Worm (Caenorhabditis elegans) whole organism, L3 larva: ENCODE results near the gene F53C3.4.
A peak's percentile ranks its signal among the peaks of the same experiment; 100 is the strongest.

Experiments
- R02D3.7 ChIP-seq: fragments of 150-350 bp; optimal IDR thresholded peaks from 2 replicates; lab custom pipeline; 2014; ENCODE audit warnings: missing biosample characterization, missing genetic modification characterization
- ZK546.5 ChIP-seq: sonication (generic microtip); optimal IDR thresholded peaks from 2 replicates; lab custom pipeline; 2017; ENCODE audit warnings: missing biosample characterization, missing genetic modification characterization
- aly-2 ChIP-seq: fragments of 150-350 bp; optimal IDR thresholded peaks from 2 replicates; lab custom pipeline; 2014; ENCODE audit warnings: missing biosample characterization, missing genetic modification characterization
- ama-1 ChIP-seq: fragments of 150-350 bp; optimal IDR thresholded peaks from 2 replicates; lab custom pipeline; 2018
- ceh-16 ChIP-seq: sonication (generic microtip); optimal IDR thresholded peaks from 2 replicates; lab custom pipeline; 2017; ENCODE audit warnings: missing biosample characterization, missing genetic modification characterization
- ceh-28 ChIP-seq: fragments of 150-350 bp; optimal IDR thresholded peaks from 2 replicates; lab custom pipeline; 2014; ENCODE audit warnings: missing biosample characterization, missing genetic modification reagents, missing genetic modification characterization
- ceh-82 ChIP-seq: fragments of 150-350 bp; optimal IDR thresholded peaks from 2 replicates; lab custom pipeline; 2014; ENCODE audit warnings: missing biosample characterization, missing genetic modification characterization
- daf-12 ChIP-seq: fragments of 150-350 bp; optimal IDR thresholded peaks from 2 replicates; lab custom pipeline; 2014; ENCODE audit warnings: missing biosample characterization, missing genetic modification reagents, missing genetic modification characterization
- egl-27 ChIP-seq: sonication (generic microtip); optimal IDR thresholded peaks from 4 replicates; lab custom pipeline; 2017; ENCODE audit warnings: missing biosample characterization, missing genetic modification reagents, missing genetic modification characterization
- egl-5 ChIP-seq: fragments of 150-350 bp; optimal IDR thresholded peaks from 2 replicates; lab custom pipeline; 2017; ENCODE audit warnings: missing biosample characterization, missing genetic modification reagents, missing genetic modification characterization, inconsistent platforms
- elt-2 ChIP-seq: sonication (generic microtip); optimal IDR thresholded peaks from 2 replicates; lab custom pipeline; 2016; ENCODE audit warnings: missing genetic modification reagents, mild to moderate bottlenecking, missing genetic modification characterization, missing compliant biosample characterization
- elt-3 ChIP-seq, 3 experiments: fragments of 150-350 bp in 1 of 3; sonication (generic microtip) in 2 of 3; optimal IDR thresholded peaks; 2 replicates in 2 of 3; 4 replicates in 1 of 3; lab custom pipeline; 2014 to 2017; ENCODE audit warnings: missing biosample characterization in 3 of 3, missing genetic modification characterization in 3 of 3
- fkh-10 ChIP-seq: sonication (generic microtip); optimal IDR thresholded peaks from 2 replicates; lab custom pipeline; 2017; ENCODE audit warnings: missing biosample characterization, missing genetic modification reagents, missing genetic modification characterization
- fkh-2 ChIP-seq: fragments of 150-350 bp; optimal IDR thresholded peaks from 2 replicates; lab custom pipeline; 2014; ENCODE audit warnings: missing biosample characterization, missing genetic modification reagents, missing genetic modification characterization
- fos-1 ChIP-seq: fragments of 150-350 bp; optimal IDR thresholded peaks from 2 replicates; lab custom pipeline; 2014; ENCODE audit warnings: missing biosample characterization, missing genetic modification characterization
- jun-1 ChIP-seq: fragments of 150-350 bp; optimal IDR thresholded peaks from 2 replicates; lab custom pipeline; 2014; ENCODE audit warnings: missing biosample characterization, missing genetic modification reagents, missing genetic modification characterization
- lin-39 ChIP-seq: fragments of 150-350 bp; optimal IDR thresholded peaks from 2 replicates; lab custom pipeline; 2018; ENCODE audit warnings: missing biosample characterization, missing genetic modification reagents, missing genetic modification characterization
- mdl-1 ChIP-seq: fragments of 150-350 bp; optimal IDR thresholded peaks from 2 replicates; lab custom pipeline; 2014; ENCODE audit warnings: missing biosample characterization, missing genetic modification characterization
- mml-1 ChIP-seq: fragments of 150-350 bp; sonication (generic microtip); optimal IDR thresholded peaks from 3 replicates; lab custom pipeline; 2014; ENCODE audit warnings: missing biosample characterization, missing genetic modification characterization
- nfya-1 ChIP-seq: sonication (generic microtip); optimal IDR thresholded peaks from 2 replicates; lab custom pipeline; 2017; ENCODE audit warnings: missing genetic modification characterization, mild to moderate bottlenecking, missing compliant biosample characterization, antibody characterized with exemption, moderate library complexity; ENCODE audit not compliant: insufficient read depth
- nhr-11 ChIP-seq: fragments of 150-350 bp; optimal IDR thresholded peaks from 2 replicates; lab custom pipeline; 2014; ENCODE audit warnings: missing biosample characterization, missing genetic modification characterization
- nhr-12 ChIP-seq: fragments of 150-350 bp; optimal IDR thresholded peaks from 2 replicates; lab custom pipeline; 2014; ENCODE audit warnings: missing biosample characterization, missing genetic modification characterization
- nhr-28 ChIP-seq: fragments of 150-350 bp; optimal IDR thresholded peaks from 2 replicates; lab custom pipeline; 2014; ENCODE audit warnings: missing biosample characterization, missing genetic modification characterization
- nhr-67 ChIP-seq: fragments of 150-350 bp; optimal IDR thresholded peaks from 2 replicates; lab custom pipeline; 2014; ENCODE audit warnings: missing biosample characterization, missing genetic modification characterization
- nhr-76 ChIP-seq: fragments of 150-350 bp; sonication (generic microtip); optimal IDR thresholded peaks from 5 replicates; lab custom pipeline; 2014; ENCODE audit warnings: missing biosample characterization, missing genetic modification characterization
- pha-4 ChIP-seq: fragments of 150-350 bp; optimal IDR thresholded peaks from 2 replicates; lab custom pipeline; 2014; ENCODE audit warnings: missing biosample characterization, missing genetic modification reagents, missing genetic modification characterization
- pqm-1 ChIP-seq: fragments of 150-350 bp; optimal IDR thresholded peaks from 2 replicates; lab custom pipeline; 2017; ENCODE audit warnings: missing biosample characterization, missing genetic modification characterization, inconsistent platforms
- sea-2 ChIP-seq: fragments of 150-350 bp; sonication (generic microtip); optimal IDR thresholded peaks from 4 replicates; lab custom pipeline; 2014; ENCODE audit warnings: missing biosample characterization, missing genetic modification reagents, missing genetic modification characterization
- snpc-4 ChIP-seq: fragments of 150-350 bp; optimal IDR thresholded peaks from 2 replicates; lab custom pipeline; 2014; ENCODE audit warnings: missing biosample characterization, missing genetic modification characterization
- tbx-2 ChIP-seq: sonication (generic microtip); optimal IDR thresholded peaks from 2 replicates; lab custom pipeline; 2016; ENCODE audit warnings: mild to moderate bottlenecking, missing genetic modification characterization, missing compliant biosample characterization
- unc-39 ChIP-seq: sonication (generic microtip); optimal IDR thresholded peaks from 4 replicates; lab custom pipeline; 2017; ENCODE audit warnings: missing biosample characterization, missing genetic modification characterization
- zag-1 ChIP-seq: fragments of 150-350 bp; optimal IDR thresholded peaks from 2 replicates; lab custom pipeline; 2014; ENCODE audit warnings: missing biosample characterization, missing genetic modification characterization
- ztf-11 ChIP-seq: fragments of 150-350 bp; optimal IDR thresholded peaks from 2 replicates; lab custom pipeline; 2014; ENCODE audit warnings: missing biosample characterization, missing genetic modification characterization
- ztf-4 ChIP-seq: fragments of 150-350 bp; optimal IDR thresholded peaks from 2 replicates; lab custom pipeline; 2014; ENCODE audit warnings: missing biosample characterization, missing genetic modification characterization

F53C3.4 gene

DNA sequence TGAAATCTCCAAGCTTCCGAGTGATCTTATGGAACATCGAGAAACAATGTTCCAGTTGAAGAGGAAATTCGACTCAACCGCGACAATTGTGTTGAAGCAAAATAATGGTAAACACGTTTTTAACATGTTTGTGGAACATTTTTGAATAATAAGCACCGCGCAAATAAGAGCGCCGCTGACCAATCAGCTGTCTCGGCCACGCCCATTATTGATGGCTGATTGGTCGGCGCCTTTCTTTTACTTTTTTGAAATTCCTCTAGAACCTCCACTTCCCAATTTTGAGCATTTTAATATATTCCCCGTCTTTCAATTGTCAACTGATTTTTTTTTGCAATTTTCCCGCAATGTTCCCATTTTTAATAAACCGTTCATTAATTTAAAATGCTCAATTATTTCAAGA is 6.9 kb downstream of the F53C3.4 start:
- TF ChIP-seq nfya-1 (tag; lab: Kevin White, UChicago) (peak; percentile 64), R02D3.7 (tag; lab: Kevin White, UChicago) (no peak)

DNA sequence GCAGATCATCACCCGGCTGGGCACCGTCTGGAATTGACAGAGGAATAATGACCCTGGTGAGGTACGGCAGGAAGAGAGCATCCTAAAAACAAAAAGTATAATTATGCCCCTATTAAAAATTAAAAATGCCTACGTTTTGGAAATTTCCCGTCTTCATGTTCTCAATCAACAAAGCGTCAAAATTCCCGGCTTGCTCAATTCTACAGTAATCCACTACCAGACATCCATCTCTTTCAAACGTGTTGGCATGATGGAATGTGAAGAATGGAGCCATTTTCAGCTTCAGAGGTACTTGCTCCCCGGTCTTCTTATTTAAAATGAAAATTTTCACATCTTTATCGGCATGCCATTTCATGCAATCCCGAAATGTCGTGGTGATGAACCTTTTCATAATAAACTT is 8.1 kb downstream of the F53C3.4 start:
- TF ChIP-seq elt-2 (tag; lab: Kevin White, UChicago) (no peak), lin-39 (tag; lab: Kevin White, UChicago) (no peak)

DNA sequence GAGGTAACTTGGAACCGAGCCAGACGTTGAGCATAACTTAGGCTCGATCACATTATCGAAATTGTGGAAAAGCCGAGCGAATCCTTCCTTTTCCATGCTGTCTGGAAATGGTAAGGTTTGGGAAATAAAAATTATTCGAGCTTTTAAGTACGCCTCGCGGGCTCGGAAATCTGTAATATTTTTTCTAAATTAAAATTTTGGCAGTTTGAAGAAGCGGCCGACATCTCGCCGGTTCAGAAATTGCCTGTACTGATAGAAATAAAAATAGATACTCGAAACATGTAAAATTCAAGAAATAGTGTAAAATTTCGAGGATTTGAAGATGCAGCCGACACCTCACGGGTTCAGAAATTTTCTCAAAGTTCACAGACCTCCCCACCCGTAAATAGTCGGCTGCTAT is 9.5 kb downstream of the F53C3.4 start, which contains the start of gene bcmo-2:
Gene bcmo-2, minus strand, starts transcription at position 101 of the 400 bp plus-strand sequence.
- TF ChIP-seq daf-12 (tag; lab: Kevin White, UChicago) (no peak), sea-2 (GFP tag; lab: Kevin White, UChicago) (no peak), nhr-12 (tag; lab: Kevin White, UChicago) (no peak), R02D3.7 (tag; lab: Kevin White, UChicago) (no peak), fkh-10 (GFP tag; lab: Kevin White, UChicago) (no peak), nhr-28 (no peak), fos-1 (no peak), pqm-1 (tag; lab: Kevin White, UChicago) (no peak), ceh-82 (tag; lab: Kevin White, UChicago) (no peak), fkh-2 (tag; lab: Kevin White, UChicago) (no peak), tbx-2 (tag; lab: Kevin White, UChicago) (no peak), elt-3 (tag; optimal IDR thresholded peaks at IDR 0.05; lab: Kevin White, UChicago) (no peak), ztf-4 (tag; lab: Kevin White, UChicago) (no peak), nhr-76 (tag; lab: Kevin White, UChicago) (no peak), ceh-16 (no peak), snpc-4 (tag; lab: Kevin White, UChicago) (no peak), ceh-28 (no peak), elt-2 (tag; lab: Kevin White, UChicago) (no peak), aly-2 (tag; lab: Kevin White, UChicago) (no peak), mdl-1 (tag; lab: Kevin White, UChicago) (no peak)
- TF ChIP-seq, all 47 proteins: peak for 0

DNA sequence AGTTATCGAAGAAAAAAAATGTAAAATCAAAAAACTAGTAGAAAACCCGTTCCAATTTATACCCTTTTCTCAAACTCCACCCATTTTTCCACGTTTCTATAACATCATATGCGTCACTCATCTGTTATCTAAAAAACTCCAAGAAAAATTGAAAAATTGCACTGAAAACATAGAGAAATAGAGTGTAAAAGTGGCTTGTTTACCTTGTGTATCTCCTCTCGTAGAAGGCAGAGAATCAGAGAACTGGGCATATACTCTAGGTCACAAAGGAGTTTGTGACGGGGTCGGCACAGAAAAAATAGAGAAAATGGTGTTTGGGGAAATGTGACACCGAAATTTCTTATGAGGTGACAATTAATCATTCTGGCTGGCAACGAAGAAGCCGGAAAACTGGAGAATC is 10.1 kb downstream of the F53C3.4 start:
- TF ChIP-seq nhr-11 (tag; lab: Kevin White, UChicago) (no peak), mml-1 (tag; lab: Kevin White, UChicago) (no peak), elt-2 (tag; lab: Kevin White, UChicago) (peak; percentile 86), sea-2 (GFP tag; lab: Kevin White, UChicago) (no peak), jun-1 (tag; lab: Kevin White, UChicago) (peak; percentile 29), tbx-2 (tag; lab: Kevin White, UChicago) (no peak), ceh-28 (peak; percentile 30), nfya-1 (tag; lab: Kevin White, UChicago) (no peak), pha-4 (tag; lab: Kevin White, UChicago) (peak; percentile 89), snpc-4 (tag; lab: Kevin White, UChicago) (peak; percentile 43), nhr-67 (tag; lab: Kevin White, UChicago) (no peak), zag-1 (tag; lab: Kevin White, UChicago) (no peak), ama-1 (no peak), daf-12 (tag; lab: Kevin White, UChicago) (no peak), egl-27 (tag; lab: Kevin White, UChicago) (no peak), egl-5 (tag; lab: Kevin White, UChicago) (no peak), ztf-11 (no peak), ZK546.5 (tag; lab: Kevin White, UChicago) (no peak), pqm-1 (tag; lab: Kevin White, UChicago) (peak; percentile 58)
- TF ChIP-seq, all 47 proteins: peak for 6

DNA sequence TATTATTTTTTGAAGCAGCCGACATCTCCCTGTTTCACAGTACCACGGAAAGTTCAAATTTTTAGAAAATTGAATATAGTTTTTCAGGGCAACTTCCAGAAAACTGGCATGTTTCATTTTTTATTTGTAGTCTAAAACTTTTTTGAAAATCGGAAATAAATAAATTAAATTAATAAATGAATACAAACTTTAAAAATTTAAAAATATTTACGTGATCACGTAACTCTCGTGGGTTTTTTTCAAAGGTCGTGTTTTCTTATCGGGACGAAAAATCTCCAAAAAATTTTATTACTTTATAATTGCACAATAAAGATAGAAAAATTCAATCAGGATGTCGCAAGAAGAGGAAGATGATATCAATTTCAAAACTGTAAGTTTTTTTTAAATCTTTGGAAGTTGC is 10.5 kb downstream of the F53C3.4 start, which contains the start of gene F53C3.1:
Gene F53C3.1, plus strand, starts transcription at position 301 of the 400 bp plus-strand sequence.
- TF ChIP-seq ceh-16 (no peak), egl-5 (tag; lab: Kevin White, UChicago) (no peak), ceh-28 (no peak), unc-39 (tag; lab: Kevin White, UChicago) (no peak), mdl-1 (tag; lab: Kevin White, UChicago) (no peak)
